Worm (Caenorhabditis elegans) whole organism, L1 larva: Measurements from ENCODE around the gene K11D12.13.

Experiments used
- C34B4.2 ChIP-seq: sonication (generic microtip); optimal IDR thresholded peaks from 2 replicates; lab custom pipeline; 2017; ENCODE audit warnings: mild to moderate bottlenecking, missing genetic modification characterization, missing compliant biosample characterization
- F16B12.6 ChIP-seq: fragments of 150-350 bp; optimal IDR thresholded peaks from 2 replicates; lab custom pipeline; 2014; ENCODE audit warnings: missing biosample characterization, missing genetic modification characterization
- Y116A8C.19 ChIP-seq: sonication (generic microtip); optimal IDR thresholded peaks from 2 replicates; lab custom pipeline; 2016; ENCODE audit warnings: missing compliant biosample characterization, missing genetic modification characterization, borderline replicate concordance
- aha-1 ChIP-seq: fragments of 150-350 bp; optimal IDR thresholded peaks from 2 replicates; lab custom pipeline; 2014; ENCODE audit warnings: missing biosample characterization, missing genetic modification characterization
- aly-2 ChIP-seq: fragments of 150-350 bp; optimal IDR thresholded peaks from 2 replicates; lab custom pipeline; 2014; ENCODE audit warnings: missing biosample characterization, missing genetic modification characterization
- ama-1 ChIP-seq: fragments of 150-350 bp; optimal IDR thresholded peaks from 2 replicates; lab custom pipeline; 2014
- blmp-1 ChIP-seq: fragments of 150-350 bp; optimal IDR thresholded peaks from 2 replicates; lab custom pipeline; 2014; ENCODE audit warnings: missing biosample characterization, missing genetic modification characterization
- ceh-63 ChIP-seq: fragments of 200-800 bp; sonication (Bioruptor generic); optimal IDR thresholded peaks from 2 replicates; lab custom pipeline; 2018; ENCODE audit warnings: mild to moderate bottlenecking, missing genetic modification characterization, missing compliant biosample characterization
- ceh-8 ChIP-seq: fragments of 200-800 bp; sonication (Bioruptor generic); optimal IDR thresholded peaks from 2 replicates; lab custom pipeline; 2018; ENCODE audit warnings: mild to moderate bottlenecking, missing genetic modification characterization, moderate library complexity, missing compliant biosample characterization
- ceh-88 ChIP-seq: fragments of 200-800 bp; sonication (Bioruptor generic); IDR thresholded peaks from 2 replicates; pipeline ENCODE4 v1.3.6; 2022; ENCODE audit warnings: missing genetic modification characterization, missing compliant biosample characterization
- egl-13 ChIP-seq: sonication (generic microtip); optimal IDR thresholded peaks from 2 replicates; lab custom pipeline; 2016; ENCODE audit warnings: missing genotype, missing genetic modification reagents, missing genetic modification characterization, missing compliant biosample characterization
- egl-27 ChIP-seq, 2 experiments: fragments of 150-350 bp in 1 of 2; sonication (generic microtip); optimal IDR thresholded peaks; 3 replicates each; lab custom pipeline; 2017 to 2018; ENCODE audit warnings: missing biosample characterization in 2 of 2, missing genetic modification characterization in 2 of 2, missing genetic modification reagents in 2 of 2
- elt-2 ChIP-seq: sonication (generic microtip); optimal IDR thresholded peaks from 2 replicates; lab custom pipeline; 2016; ENCODE audit warnings: missing genetic modification characterization, mild to moderate bottlenecking, inconsistent platforms, missing compliant biosample characterization, missing genetic modification reagents
- elt-3 ChIP-seq, 6 experiments: fragments of 150-350 bp in 1 of 6; sonication (generic microtip); optimal IDR thresholded peaks; 2 replicates each; lab custom pipeline; 2017 to 2018; ENCODE audit warnings: missing biosample characterization in 6 of 6, missing genetic modification characterization in 6 of 6, inconsistent platforms in 1 of 6
- fkh-10 ChIP-seq: sonication (generic microtip); optimal IDR thresholded peaks from 2 replicates; lab custom pipeline; 2017; ENCODE audit warnings: missing biosample characterization, missing genetic modification reagents, missing genetic modification characterization
- fkh-8 ChIP-seq: sonication (generic microtip); optimal IDR thresholded peaks from 2 replicates; lab custom pipeline; 2016; ENCODE audit warnings: mild to moderate bottlenecking, missing genetic modification characterization, missing compliant biosample characterization
- grh-1 ChIP-seq: fragments of 200-800 bp; sonication (Bioruptor generic); IDR thresholded peaks from 2 replicates; pipeline ENCODE4 v1.3.6; 2022; ENCODE audit warnings: missing genetic modification reagents, missing genetic modification characterization, missing compliant biosample characterization
- hlh-4 ChIP-seq: sonication (generic microtip); optimal IDR thresholded peaks from 2 replicates; lab custom pipeline; 2016; ENCODE audit warnings: mild to moderate bottlenecking, missing genetic modification characterization, missing compliant biosample characterization
- hpl-2 ChIP-seq: fragments of 150-350 bp; optimal IDR thresholded peaks from 2 replicates; lab custom pipeline; 2014; ENCODE audit warnings: missing biosample characterization, missing genetic modification reagents, missing genetic modification characterization
- isw-1 ChIP-seq: fragments of 200-800 bp; sonication (Bioruptor generic); IDR thresholded peaks from 2 replicates; pipeline ENCODE4 v1.3.6; 2022; ENCODE audit warnings: missing genetic modification characterization, missing compliant biosample characterization
- jun-1 ChIP-seq: fragments of 150-350 bp; optimal IDR thresholded peaks from 2 replicates; lab custom pipeline; 2014; ENCODE audit warnings: missing biosample characterization, missing genetic modification reagents, missing genetic modification characterization
- lin-13 ChIP-seq: fragments of 150-350 bp; optimal IDR thresholded peaks from 2 replicates; lab custom pipeline; 2014; ENCODE audit warnings: missing biosample characterization, missing genetic modification reagents, missing genetic modification characterization
- lin-14 ChIP-seq: fragments of 200-800 bp; sonication (Bioruptor generic); optimal IDR thresholded peaks from 2 replicates; lab custom pipeline; 2018; ENCODE audit warnings: mild to moderate bottlenecking, missing genetic modification characterization, moderate library complexity, missing compliant biosample characterization
- lsy-2 ChIP-seq, 2 experiments: fragments of 150-350 bp; optimal IDR thresholded peaks; 2 replicates each; lab custom pipeline; 2014; ENCODE audit warnings: missing biosample characterization in 2 of 2, missing genetic modification characterization in 2 of 2
- mab-9 ChIP-seq: fragments of 200-800 bp; sonication (Bioruptor generic); IDR thresholded peaks from 2 replicates; pipeline ENCODE4 v1.3.6; 2022; ENCODE audit warnings: missing genetic modification reagents, missing genetic modification characterization, missing compliant biosample characterization
- mef-2 ChIP-seq: fragments of 150-350 bp; optimal IDR thresholded peaks from 2 replicates; lab custom pipeline; 2014; ENCODE audit warnings: missing biosample characterization, missing genetic modification characterization
- nhr-11 ChIP-seq: fragments of 150-350 bp; optimal IDR thresholded peaks from 2 replicates; lab custom pipeline; 2014; ENCODE audit warnings: missing biosample characterization, missing genetic modification characterization
- nhr-12 ChIP-seq: sonication (generic microtip); optimal IDR thresholded peaks from 2 replicates; lab custom pipeline; 2017; ENCODE audit warnings: missing biosample characterization, missing genetic modification characterization
- nhr-20 ChIP-seq: sonication (generic microtip); optimal IDR thresholded peaks from 2 replicates; lab custom pipeline; 2016; ENCODE audit warnings: mild to moderate bottlenecking, missing genetic modification characterization, missing compliant biosample characterization
- nhr-237 ChIP-seq: fragments of 150-350 bp; optimal IDR thresholded peaks from 2 replicates; lab custom pipeline; 2014; ENCODE audit warnings: missing biosample characterization, missing genetic modification characterization
- nhr-71 ChIP-seq: sonication (generic microtip); optimal IDR thresholded peaks from 2 replicates; lab custom pipeline; 2016; ENCODE audit warnings: mild to moderate bottlenecking, missing genetic modification characterization, moderate library complexity, missing compliant biosample characterization
- nhr-76 ChIP-seq: sonication (generic microtip); optimal IDR thresholded peaks from 2 replicates; lab custom pipeline; 2017; ENCODE audit warnings: missing biosample characterization, missing genetic modification characterization
- nhr-77 ChIP-seq: fragments of 150-350 bp; optimal IDR thresholded peaks from 2 replicates; lab custom pipeline; 2014; ENCODE audit warnings: missing biosample characterization, missing genetic modification characterization
- nhr-84 ChIP-seq: sonication (generic microtip); optimal IDR thresholded peaks from 2 replicates; lab custom pipeline; 2017; ENCODE audit warnings: missing biosample characterization, missing genetic modification characterization
- nhr-85 ChIP-seq: sonication (generic microtip); peaks from one replicate; lab custom pipeline; 2016; ENCODE audit warnings: missing genetic modification characterization, inconsistent platforms, missing compliant biosample characterization
- pqm-1 ChIP-seq: sonication (generic microtip); optimal IDR thresholded peaks from 3 replicates; lab custom pipeline; 2017; ENCODE audit warnings: missing biosample characterization, missing genetic modification characterization
- rnt-1 ChIP-seq: sonication (generic microtip); optimal IDR thresholded peaks from 2 replicates; lab custom pipeline; 2016; ENCODE audit warnings: mild to moderate bottlenecking, missing genetic modification characterization, moderate library complexity, missing compliant biosample characterization
- skn-1 ChIP-seq: fragments of 150-350 bp; optimal IDR thresholded peaks from 2 replicates; lab custom pipeline; 2014; ENCODE audit warnings: missing biosample characterization, missing genetic modification characterization
- snu-23 ChIP-seq: sonication (generic microtip); optimal IDR thresholded peaks from 2 replicates; lab custom pipeline; 2016; ENCODE audit warnings: missing genetic modification characterization, missing compliant biosample characterization
- sox-4 ChIP-seq: sonication (generic microtip); optimal IDR thresholded peaks from 2 replicates; lab custom pipeline; 2016; ENCODE audit warnings: missing genetic modification characterization, missing compliant biosample characterization
- swsn-7 ChIP-seq: sonication (generic microtip); optimal IDR thresholded peaks from 2 replicates; lab custom pipeline; 2016; ENCODE audit warnings: missing genetic modification characterization, missing compliant biosample characterization
- unc-130 ChIP-seq: fragments of 150-350 bp; optimal IDR thresholded peaks from 2 replicates; lab custom pipeline; 2017; ENCODE audit warnings: missing biosample characterization, missing genetic modification characterization, inconsistent platforms
- unc-62 ChIP-seq: fragments of 150-350 bp; optimal IDR thresholded peaks from 2 replicates; lab custom pipeline; 2014; ENCODE audit warnings: missing biosample characterization, missing genetic modification reagents, missing genetic modification characterization
- unc-86 ChIP-seq: sonication (generic microtip); optimal IDR thresholded peaks from 2 replicates; lab custom pipeline; 2016; ENCODE audit warnings: missing genetic modification characterization, missing compliant biosample characterization
- unc-98 ChIP-seq: fragments of 200-800 bp; sonication (Bioruptor generic); IDR thresholded peaks from 2 replicates; pipeline ENCODE4 v1.3.6; 2022; ENCODE audit warnings: missing genetic modification characterization, missing compliant biosample characterization
- xbp-1 ChIP-seq: sonication (generic microtip); optimal IDR thresholded peaks from 2 replicates; lab custom pipeline; 2016; ENCODE audit warnings: missing genetic modification characterization, missing compliant biosample characterization
- ztf-11 ChIP-seq, 2 experiments: sonication (generic microtip); optimal IDR thresholded peaks; 2 replicates each; lab custom pipeline; 2016 to 2017; ENCODE audit warnings: missing genetic modification characterization in 2 of 2, missing biosample characterization in 1 of 2, missing compliant biosample characterization in 1 of 2

Gene K11D12.13

ce11 chrV:5032176-5032575 is 1.0 kb upstream of the K11D12.13 start (continued):
- TF ChIP-seq fkh-10 (GFP tag; lab: Kevin White, UChicago) (no peak), F16B12.6 (tag; lab: Kevin White, UChicago) (no peak), blmp-1 (tag; lab: Kevin White, UChicago) (peak; percentile 29), nhr-20 (peak; percentile 42), nhr-237 (tag; lab: Kevin White, UChicago) (no peak), hpl-2 (GFP tag; lab: Kevin White, UChicago) (no peak), isw-1 (no peak), lin-14 (GFP tag; lab: Kevin White, UChicago) (peak; percentile 69), jun-1 (tag; lab: Kevin White, UChicago) (no peak), rnt-1 (tag; lab: Kevin White, UChicago) (peak; percentile 50), elt-3 (tag; optimal IDR thresholded peaks at IDR 0.05; lab: Kevin White, UChicago) (peak in 1 of 6 experiments; percentile 42), nhr-71 (tag; lab: Kevin White, UChicago) (peak; percentile 57), swsn-7 (tag; lab: Kevin White, UChicago) (no peak), skn-1 (tag; lab: Kevin White, UChicago) (no peak), pqm-1 (no peak), ceh-63 (GFP tag; lab: Kevin White, UChicago) (no peak), aha-1 (tag; lab: Kevin White, UChicago) (no peak), unc-62 (GFP tag; lab: Kevin White, UChicago) (no peak), ama-1 (no peak), nhr-12 (tag; lab: Kevin White, UChicago) (no peak), fkh-8 (tag; lab: Kevin White, UChicago) (no peak), unc-86 (tag; lab: Kevin White, UChicago) (no peak), snu-23 (GFP tag; lab: Kevin White, UChicago) (peak; percentile 58), elt-2 (no peak)

- TF ChIP-seq lin-13 (GFP tag; lab: Kevin White, UChicago) (no peak), aly-2 (tag; lab: Kevin White, UChicago) (no peak), nhr-237 (tag; lab: Kevin White, UChicago) (no peak)
These were observed 1.9 kb downstream of the K11D12.13 start, which contains the start of gene K11D12.6 for ce11 chrV:5035058-5035457. Gene K11D12.6 (minus strand): TSS chrV:5035158.

DNA sequence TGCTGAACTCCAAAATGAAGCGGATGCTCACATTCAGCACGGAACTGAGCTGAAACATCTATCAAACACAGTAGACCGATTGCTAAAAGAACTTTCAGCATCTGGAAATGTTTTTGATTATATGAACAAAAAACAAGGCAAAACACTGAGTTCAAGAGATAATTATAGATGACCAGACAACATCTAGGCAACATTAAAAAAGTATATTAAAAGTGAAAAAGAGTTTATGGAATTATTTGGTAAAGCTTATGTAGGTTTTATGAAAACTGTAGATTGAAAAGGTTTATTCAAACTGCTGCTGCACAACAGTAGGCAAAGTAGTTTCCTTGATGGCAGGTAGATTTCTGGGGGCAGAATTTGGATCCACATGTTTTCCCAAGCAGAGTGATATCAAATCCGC is 3.2 kb downstream of the K11D12.13 start, which contains the start of gene K11D12.7:
K11D12.7 (minus strand) TSS at position 101 of the 400 bp plus-strand sequence.
- TF ChIP-seq rnt-1 (tag; lab: Kevin White, UChicago) = no peak
- TF ChIP-seq hlh-4 (tag; lab: Kevin White, UChicago) = no peak

DNA sequence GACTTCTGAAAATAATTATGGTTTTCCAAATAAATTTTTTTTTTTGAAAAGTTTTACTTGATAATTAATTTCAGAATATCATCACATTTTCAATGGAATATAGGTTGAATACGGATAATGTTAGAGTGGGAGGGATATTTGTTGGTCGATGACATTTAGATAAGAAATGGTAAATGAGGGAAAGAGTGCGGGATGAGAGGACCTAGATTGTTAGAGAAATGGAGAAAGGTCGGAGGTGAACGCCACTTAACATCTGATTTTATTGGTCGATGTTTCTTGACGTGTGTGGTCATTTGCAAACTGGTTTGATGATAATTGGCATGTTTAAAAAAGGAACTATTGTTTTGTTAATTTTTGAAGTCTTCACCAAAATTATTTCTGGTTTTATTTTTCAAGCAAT is 5.2 kb downstream of the K11D12.13 start:
- TF ChIP-seq isw-1 (no peak), mef-2 (tag; lab: Kevin White, UChicago) (no peak), lsy-2 (tag; optimal IDR thresholded peaks at IDR 0.05; lab: Kevin White, UChicago) (no peak), skn-1 (tag; lab: Kevin White, UChicago) (no peak), egl-13 (tag; lab: Kevin White, UChicago) (no peak), nhr-12 (tag; lab: Kevin White, UChicago) (no peak), mab-9 (GFP tag; lab: Robert Waterston, UW) (no peak), ztf-11 (tag; optimal IDR thresholded peaks at IDR 0.05; lab: Kevin White, UChicago) (no peak), unc-130 (tag; lab: Kevin White, UChicago) (no peak), nhr-11 (tag; lab: Kevin White, UChicago) (no peak), ama-1 (no peak), egl-27 (tag; optimal IDR thresholded peaks at IDR 0.05; lab: Kevin White, UChicago) (no peak), grh-1 (GFP tag; lab: Robert Waterston, UW) (peak; percentile 54), unc-62 (GFP tag; lab: Kevin White, UChicago) (no peak), C34B4.2 (tag; lab: Kevin White, UChicago) (no peak), elt-2 (no peak), elt-3 (tag; optimal IDR thresholded peaks at IDR 0.05; lab: Kevin White, UChicago) (peak in 1 of 6 experiments; percentile 23), nhr-84 (no peak), sox-4 (tag; lab: Kevin White, UChicago) (no peak), xbp-1 (tag; lab: Kevin White, UChicago) (no peak), ceh-88 (no peak), nhr-85 (tag; lab: Kevin White, UChicago) (peak; percentile 85), nhr-77 (tag; lab: Kevin White, UChicago) (no peak), F16B12.6 (tag; lab: Kevin White, UChicago) (no peak), blmp-1 (tag; lab: Kevin White, UChicago) (peak; percentile 83), ceh-8 (GFP tag; lab: Kevin White, UChicago) (no peak), fkh-8 (tag; lab: Kevin White, UChicago) (no peak), unc-98 (GFP tag; lab: Robert Waterston, UW) (no peak), lin-14 (GFP tag; lab: Kevin White, UChicago) (peak; percentile 48), Y116A8C.19 (tag; lab: Kevin White, UChicago) (no peak), nhr-76 (tag; lab: Kevin White, UChicago) (no peak)
